Worm (Caenorhabditis elegans) whole organism, young adult: ENCODE results near the gene pct-1.
A peak's percentile ranks its signal among the peaks of the same experiment; 100 is the strongest.

Experiments used
- B0261.1 ChIP-seq: sonication (generic microtip); optimal IDR thresholded peaks from 2 replicates; lab custom pipeline; 2016; ENCODE audit warnings: mild to moderate bottlenecking, missing genetic modification characterization, moderate library complexity, missing compliant biosample characterization
- F10E7.11 ChIP-seq: sonication (generic microtip); optimal IDR thresholded peaks from 2 replicates; lab custom pipeline; 2017; ENCODE audit warnings: mild to moderate bottlenecking, missing genetic modification characterization, moderate library complexity, missing compliant biosample characterization
- F23B12.7 ChIP-seq: sonication (generic microtip); optimal IDR thresholded peaks from 2 replicates; lab custom pipeline; 2017; ENCODE audit warnings: missing genetic modification characterization, mild to moderate bottlenecking, missing compliant biosample characterization, antibody characterized with exemption, moderate library complexity; ENCODE audit not compliant: insufficient read depth
- F33H1.4 ChIP-seq: fragments of 200-800 bp; sonication (Bioruptor generic); IDR thresholded peaks from 2 replicates; pipeline ENCODE4 v1.3.6; 2022; ENCODE audit warnings: missing genetic modification reagents, missing genetic modification characterization, missing compliant biosample characterization
- F49E8.2 ChIP-seq: sonication (generic microtip); optimal IDR thresholded peaks from 3 replicates; lab custom pipeline; 2017; ENCODE audit warnings: missing genetic modification characterization, mild to moderate bottlenecking, missing compliant biosample characterization, antibody characterized with exemption, moderate library complexity; ENCODE audit not compliant: insufficient read depth
- K12H6.12 ChIP-seq: fragments of 200-800 bp; sonication (Bioruptor generic); optimal IDR thresholded peaks from 2 replicates; lab custom pipeline; 2018; ENCODE audit warnings: mild to moderate bottlenecking, missing genetic modification characterization, missing compliant biosample characterization
- T07F8.4 ChIP-seq: sonication (generic microtip); optimal IDR thresholded peaks from 2 replicates; lab custom pipeline; 2016; ENCODE audit warnings: mild to moderate bottlenecking, missing genetic modification characterization, moderate library complexity, missing compliant biosample characterization
- Y53F4B.3 ChIP-seq: fragments of 200-800 bp; sonication (Bioruptor generic); IDR thresholded peaks from 2 replicates; pipeline ENCODE4 v1.3.6; 2022; ENCODE audit warnings: missing genetic modification reagents, missing genetic modification characterization, missing compliant biosample characterization
- Y67H2A.10 ChIP-seq: fragments of 200-800 bp; sonication (Bioruptor generic); conservative IDR thresholded peaks from 2 replicates; pipeline ENCODE4 v1.3.6; 2022; ENCODE audit warnings: missing genetic modification reagents, missing genetic modification characterization, missing compliant biosample characterization
- akir-1 ChIP-seq: fragments of 200-800 bp; sonication (Bioruptor generic); optimal IDR thresholded peaks from 2 replicates; lab custom pipeline; 2018; ENCODE audit warnings: mild to moderate bottlenecking, missing genetic modification characterization, moderate library complexity, missing compliant biosample characterization
- aptf-2 ChIP-seq: fragments of 200-800 bp; sonication (Bioruptor generic); conservative IDR thresholded peaks from 2 replicates; pipeline ENCODE4 v1.3.6; 2022; ENCODE audit warnings: missing genetic modification reagents, missing genetic modification characterization, missing compliant biosample characterization
- atf-7 ChIP-seq: sonication (generic microtip); optimal IDR thresholded peaks from 2 replicates; lab custom pipeline; 2017; ENCODE audit warnings: mild to moderate bottlenecking, missing genetic modification characterization, missing compliant biosample characterization
- attf-3 ChIP-seq: fragments of 200-800 bp; sonication (Bioruptor generic); conservative IDR thresholded peaks from 2 replicates; pipeline ENCODE4 v1.3.6; 2022; ENCODE audit warnings: missing genetic modification reagents, missing genetic modification characterization, missing compliant biosample characterization
- attf-6 ChIP-seq: fragments of 200-800 bp; sonication (Bioruptor generic); IDR thresholded peaks from 2 replicates; pipeline ENCODE4 v1.3.6; 2022; ENCODE audit warnings: missing genetic modification reagents, missing genetic modification characterization, missing compliant biosample characterization
- cebp-2 ChIP-seq: fragments of 200-800 bp; sonication (Bioruptor generic); IDR thresholded peaks from 2 replicates; pipeline ENCODE4 v1.3.6; 2022; ENCODE audit warnings: missing genetic modification characterization, missing compliant biosample characterization
- ceh-40 ChIP-seq: fragments of 200-800 bp; sonication (Bioruptor generic); IDR thresholded peaks from 2 replicates; pipeline ENCODE4 v1.3.6; 2022; ENCODE audit warnings: missing genetic modification characterization, missing compliant biosample characterization
- ceh-58 ChIP-seq: fragments of 200-800 bp; sonication (Bioruptor generic); IDR thresholded peaks from 2 replicates; pipeline ENCODE4 v1.3.6; 2022; ENCODE audit warnings: missing genetic modification characterization, missing compliant biosample characterization
- egl-44 ChIP-seq: fragments of 200-800 bp; sonication (Bioruptor generic); IDR thresholded peaks from 2 replicates; pipeline ENCODE4 v1.3.6; 2022; ENCODE audit warnings: missing genetic modification reagents, missing genetic modification characterization, missing compliant biosample characterization
- egrh-3 ChIP-seq: fragments of 200-800 bp; sonication (Bioruptor generic); IDR thresholded peaks from 2 replicates; pipeline ENCODE4 v1.3.6; 2022; ENCODE audit warnings: missing genetic modification reagents, missing genetic modification characterization, missing compliant biosample characterization
- hmg-1.2 ChIP-seq: fragments of 200-800 bp; sonication (Bioruptor generic); IDR thresholded peaks from 2 replicates; pipeline ENCODE4 v1.3.6; 2022; ENCODE audit warnings: missing genetic modification reagents, missing genetic modification characterization, missing compliant biosample characterization
- let-607 ChIP-seq, 2 experiments: fragments of 200-800 bp in 1 of 2; sonication (Bioruptor generic) in 1 of 2; sonication (generic microtip) in 1 of 2; optimal IDR thresholded peaks; 2 replicates each; lab custom pipeline; 2016 to 2018; ENCODE audit warnings: mild to moderate bottlenecking in 2 of 2, missing compliant biosample characterization in 2 of 2, missing genetic modification characterization in 2 of 2, moderate library complexity in 2 of 2, missing genotype in 1 of 2
- lir-1 ChIP-seq: fragments of 200-800 bp; sonication (Bioruptor generic); conservative IDR thresholded peaks from 2 replicates; pipeline ENCODE4 v1.3.6; 2022; ENCODE audit warnings: missing genetic modification reagents, missing genetic modification characterization, missing compliant biosample characterization
- madf-3 ChIP-seq: fragments of 200-800 bp; sonication (Bioruptor generic); IDR thresholded peaks from 2 replicates; pipeline ENCODE4 v1.3.6; 2022; ENCODE audit warnings: missing genetic modification reagents, missing genetic modification characterization, missing compliant biosample characterization
- madf-8 ChIP-seq: fragments of 200-800 bp; sonication (Bioruptor generic); conservative IDR thresholded peaks from 2 replicates; pipeline ENCODE4 v1.3.6; 2022; ENCODE audit warnings: missing genetic modification reagents, missing genetic modification characterization, missing compliant biosample characterization
- mcd-1 ChIP-seq: fragments of 200-800 bp; sonication (Bioruptor generic); IDR thresholded peaks from 2 replicates; pipeline ENCODE4 v1.3.6; 2022; ENCODE audit warnings: missing genetic modification reagents, missing genetic modification characterization, missing compliant biosample characterization
- mel-28 ChIP-seq: sonication (generic microtip); optimal IDR thresholded peaks from 2 replicates; lab custom pipeline; 2016; ENCODE audit warnings: borderline replicate concordance, mild to moderate bottlenecking, missing genetic modification characterization, missing compliant biosample characterization
- nhr-80 ChIP-seq: sonication (generic microtip); optimal IDR thresholded peaks from 2 replicates; lab custom pipeline; 2016; ENCODE audit warnings: missing genetic modification characterization, missing compliant biosample characterization
- pha-4 ChIP-seq: fragments of 150-350 bp; sonication (generic microtip); optimal IDR thresholded peaks from 2 replicates; lab custom pipeline; 2014; ENCODE audit warnings: missing biosample characterization, missing genetic modification reagents, missing genetic modification characterization
- repo-1 ChIP-seq: sonication (generic microtip); optimal IDR thresholded peaks from 2 replicates; lab custom pipeline; 2017; ENCODE audit warnings: mild to moderate bottlenecking, missing genetic modification characterization, missing compliant biosample characterization
- sdz-38 ChIP-seq: sonication (generic microtip); optimal IDR thresholded peaks from 2 replicates; lab custom pipeline; 2016; ENCODE audit warnings: missing genotype, missing genetic modification characterization, missing compliant biosample characterization
- somi-1 ChIP-seq: fragments of 200-800 bp; sonication (Bioruptor generic); optimal IDR thresholded peaks from 2 replicates; lab custom pipeline; 2018; ENCODE audit warnings: mild to moderate bottlenecking, missing genetic modification characterization, missing compliant biosample characterization
- tbp1 ChIP-seq: fragments of 200-800 bp; sonication (Bioruptor generic); optimal IDR thresholded peaks from 2 replicates; lab custom pipeline; 2018; ENCODE audit warnings: mild to moderate bottlenecking, missing genetic modification characterization, missing compliant biosample characterization
- tbx-9 ChIP-seq: sonication (generic microtip); optimal IDR thresholded peaks from 2 replicates; lab custom pipeline; 2016; ENCODE audit warnings: borderline replicate concordance, missing genetic modification characterization, inconsistent platforms, missing compliant biosample characterization
- xnd-1 ChIP-seq: sonication (generic microtip); optimal IDR thresholded peaks from 2 replicates; lab custom pipeline; 2016; ENCODE audit warnings: missing genotype, missing genetic modification reagents, missing genetic modification characterization, missing compliant biosample characterization
- zfh-2 ChIP-seq: fragments of 200-800 bp; sonication (Bioruptor generic); conservative IDR thresholded peaks from 2 replicates; pipeline ENCODE4 v1.3.6; 2022; ENCODE audit warnings: missing genetic modification reagents, missing genetic modification characterization, missing compliant biosample characterization
- ztf-22 ChIP-seq: fragments of 200-800 bp; sonication (Bioruptor generic); optimal IDR thresholded peaks from 2 replicates; lab custom pipeline; 2018; ENCODE audit warnings: mild to moderate bottlenecking, missing genetic modification characterization, moderate library complexity, missing compliant biosample characterization
- ztf-25 ChIP-seq: fragments of 200-800 bp; sonication (Bioruptor generic); IDR thresholded peaks from 2 replicates; pipeline ENCODE4 v1.3.6; 2022; ENCODE audit warnings: missing genetic modification reagents, missing genetic modification characterization, missing compliant biosample characterization
- ztf-26 ChIP-seq: sonication (generic microtip); optimal IDR thresholded peaks from 2 replicates; lab custom pipeline; 2017; ENCODE audit warnings: missing genetic modification characterization, missing compliant biosample characterization
- ztf-3 ChIP-seq: fragments of 200-800 bp; sonication (Bioruptor generic); optimal IDR thresholded peaks from 2 replicates; lab custom pipeline; 2018; ENCODE audit warnings: mild to moderate bottlenecking, missing genetic modification characterization, missing compliant biosample characterization

Gene pct-1

ce11 chrIV:8189667-8190066 is 13.4 kb downstream of the pct-1 start:
- TF ChIP-seq egrh-3 (GFP tag; lab: Robert Waterston, UW) (peak; percentile 83; the same call in 1 of the 2 replicates), mel-28 (tag; lab: Kevin White, UChicago) (no peak), ztf-22 (GFP tag; lab: Kevin White, UChicago) (no peak), tbx-9 (tag; lab: Kevin White, UChicago) (no peak), repo-1 (no peak), ztf-25 (GFP tag; lab: Robert Waterston, UW) (0 out of 2 replicates have a peak, but pooled peaks have one; percentile 5), let-607 (tag; optimal IDR thresholded peaks at IDR 0.05; lab: Kevin White, UChicago) (no peak), zfh-2 (GFP tag; lab: Robert Waterston, UW) (peak; percentile 87), mcd-1 (0 out of 2 replicates have a peak, but pooled peaks have one; percentile 27), tbp1 (GFP tag; lab: Kevin White, UChicago) (no peak), atf-7 (tag; lab: Kevin White, UChicago) (no peak)

ce11 chrIV:8192878-8193277 is 16.6 kb downstream of the pct-1 start:
- TF ChIP-seq Y53F4B.3 (GFP tag; lab: Robert Waterston, UW) (no peak), B0261.1 (no peak), zfh-2 (GFP tag; lab: Robert Waterston, UW) (peak; percentile 70), pha-4 (tag; lab: Kevin White, UChicago) (no peak), ceh-58 (GFP tag; lab: Robert Waterston, UW) (no peak)
- TF ChIP-seq, all 124 proteins: peak for 1

ce11 chrIV:8198851-8199250 is 22.6 kb downstream of the pct-1 start, which contains the start of gene wsp-1:
Gene wsp-1 (minus strand): TSS chrIV:8198951.
- no peak for TF ChIP-seq F10E7.11
- no peak for TF ChIP-seq ztf-26
- TF ChIP-seq, all 124 proteins: peak for 0

- no peak for TF ChIP-seq hmg-1.2
- 0 out of 2 replicates have a peak, but pooled peaks have one; percentile 69 for TF ChIP-seq cebp-2 (GFP tag; lab: Robert Waterston, UW)
These were observed 23.0 kb downstream of the pct-1 start for ce11 chrIV:8199274-8199673.

- TF ChIP-seq attf-6 (no peak), sdz-38 (no peak), F23B12.7 (peak; percentile 5), nhr-80 (tag; lab: Kevin White, UChicago) (peak; percentile 68)
These were observed 23.5 kb downstream of the pct-1 start for ce11 chrIV:8199824-8200223.

ce11 chrIV:8201133-8201532 is 24.9 kb downstream of the pct-1 start, which contains the start of gene glrx-22:
Gene glrx-22 (minus strand): TSS chrIV:8201233.
- TF ChIP-seq lir-1, result no peak
- no peak for TF ChIP-seq K12H6.12 (tag; lab: Kevin White, UChicago)
- TF ChIP-seq F33H1.4, result no peak
- no peak for TF ChIP-seq ztf-3 (GFP tag; lab: Kevin White, UChicago)
- no peak for TF ChIP-seq zfh-2 (GFP tag; lab: Robert Waterston, UW)
- no peak for TF ChIP-seq madf-3 (GFP tag; lab: Robert Waterston, UW)

ce11 chrIV:8203555-8203954 is 27.3 kb downstream of the pct-1 start:
- no peak for TF ChIP-seq egrh-3 (GFP tag; lab: Robert Waterston, UW)
- TF ChIP-seq egl-44 (GFP tag; lab: Robert Waterston, UW), result no peak
- TF ChIP-seq aptf-2, result no peak
- TF ChIP-seq F10E7.11, result no peak
- no peak for TF ChIP-seq F49E8.2 (tag; lab: Kevin White, UChicago)
- TF ChIP-seq ceh-40 (GFP tag; lab: Robert Waterston, UW), result no peak
- no peak for TF ChIP-seq Y67H2A.10 (GFP tag; lab: Robert Waterston, UW)
- no peak for TF ChIP-seq xnd-1 (tag; lab: Kevin White, UChicago)
- TF ChIP-seq T07F8.4 (tag; lab: Kevin White, UChicago), result no peak
- no peak for TF ChIP-seq madf-8 (GFP tag; lab: Robert Waterston, UW)
- TF ChIP-seq attf-3 (GFP tag; lab: Robert Waterston, UW), result no peak
- TF ChIP-seq akir-1 (GFP tag; lab: Kevin White, UChicago), result no peak
- TF ChIP-seq somi-1 (GFP tag; lab: Kevin White, UChicago), result no peak
